Fruit fly (Drosophila melanogaster): Measurements from ENCODE around the gene Gnpnat.

DNA sequence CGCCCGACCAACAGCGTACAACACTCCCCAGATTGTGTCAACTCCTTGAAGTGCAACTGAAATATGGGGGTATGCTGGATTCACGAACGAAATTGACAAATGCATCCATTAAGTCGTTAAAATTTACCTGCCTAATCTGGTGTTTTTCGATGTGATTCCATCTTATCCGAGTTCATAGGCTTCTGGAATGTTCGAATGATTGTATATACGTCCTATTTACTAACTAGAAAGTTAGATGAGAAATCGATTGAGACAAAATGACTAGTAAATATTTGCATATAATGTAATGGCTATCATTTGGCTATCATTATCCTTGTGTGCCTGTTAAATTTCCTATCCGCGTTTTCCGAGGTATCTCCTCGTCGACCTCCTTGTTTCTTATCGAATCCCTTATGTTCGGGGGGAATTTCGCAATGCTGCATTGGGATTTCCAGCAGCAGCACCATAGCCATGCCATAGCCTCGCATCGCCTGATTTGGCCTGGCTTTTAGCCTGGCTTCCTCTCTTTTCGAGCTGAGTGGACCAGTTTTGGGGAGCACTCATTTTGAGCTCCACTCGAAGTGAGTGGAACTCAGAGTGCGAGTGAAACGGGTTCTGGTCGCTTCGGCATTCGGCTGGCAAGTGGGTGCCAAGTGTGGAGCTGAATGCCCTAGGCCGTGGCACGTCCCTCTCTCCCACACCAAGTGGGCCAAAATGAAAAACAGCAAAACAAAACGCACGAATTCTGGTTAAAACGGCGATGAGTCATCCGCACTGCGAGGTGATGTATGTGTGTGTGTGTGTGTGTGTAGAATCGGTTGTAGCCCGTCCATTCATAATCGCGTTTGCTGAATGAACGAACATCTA is 40.3 kb downstream of the Gnpnat start:
- TF ChIP-seq Clk (GFP tag; optimal IDR thresholded peaks at IDR 0.05) (no peak), CG7045 (GFP tag; optimal IDR thresholded peaks at IDR 0.05) (no peak), CG5204 (GFP tag; optimal IDR thresholded peaks at IDR 0.05) (no peak), kay (GFP tag; ENCODE audit: borderline replicate concordance) (no peak), CG12768 (GFP tag; optimal IDR thresholded peaks at IDR 0.05) (no peak), Crg-1 (GFP tag; optimal IDR thresholded peaks at IDR 0.05) (no peak), CG11617 (GFP tag; optimal IDR thresholded peaks at IDR 0.05) (no peak), cic (GFP tag; optimal IDR thresholded peaks at IDR 0.05) (peak; percentile 99), pad (GFP tag; optimal IDR thresholded peaks at IDR 0.05) (no peak), Mnt (GFP tag; optimal IDR thresholded peaks at IDR 0.05) (no peak), CG14711 (tag; optimal IDR thresholded peaks at IDR 0.05) (no peak), ovo (GFP tag; optimal IDR thresholded peaks at IDR 0.05) (no peak), cnc (optimal IDR thresholded peaks at IDR 0.05) (no peak)

Data from whole organism, adult.